Fruit fly (Drosophila melanogaster) whole organism, prepupa: ENCODE data around the gene CG5104.

Experiments
- CG11294 ChIP-seq: fragments of 200-800 bp; sonication (Bioruptor generic); IDR thresholded peaks from 2 replicates; pipeline ENCODE4 v1.3.6; 2022; ENCODE audit warnings: missing biosample characterization, missing genetic modification characterization
- CG15336 ChIP-seq: fragments of 200-800 bp; sonication (Bioruptor generic); IDR thresholded peaks from 2 replicates; pipeline ENCODE4 v1.3.6; 2022; ENCODE audit warnings: missing biosample characterization, missing genetic modification characterization
- CG3032 ChIP-seq: fragments of 200-800 bp; optimal IDR thresholded peaks from 2 replicates; lab custom pipeline; 2019; ENCODE audit warnings: missing biosample characterization, mild to moderate bottlenecking, missing genetic modification characterization, moderate library complexity
- CG32006 ChIP-seq: fragments of 200-800 bp; sonication (Bioruptor generic); optimal IDR thresholded peaks from 3 replicates; lab custom pipeline; 2017; ENCODE audit warnings: missing biosample characterization, mild to moderate bottlenecking, missing genetic modification characterization
- CG6854 ChIP-seq: fragments of 200-800 bp; sonication (Bioruptor generic); optimal IDR thresholded peaks from 2 replicates; lab custom pipeline; 2017; ENCODE audit warnings: missing biosample characterization, mild to moderate bottlenecking, missing genetic modification characterization
- Eip93F ChIP-seq: fragments of 200-800 bp; sonication (Bioruptor generic); optimal IDR thresholded peaks from 2 replicates; lab custom pipeline; 2016; ENCODE audit warnings: missing biosample characterization, mild to moderate bottlenecking, missing genetic modification characterization
- dac ChIP-seq: fragments of 200-800 bp; sonication (Bioruptor generic); optimal IDR thresholded peaks from 2 replicates; lab custom pipeline; 2017; ENCODE audit warnings: missing biosample characterization, mild to moderate bottlenecking, missing genetic modification characterization
- topi ChIP-seq: fragments of 200-800 bp; sonication (Bioruptor generic); optimal IDR thresholded peaks from 3 replicates; lab custom pipeline; 2016; ENCODE audit warnings: missing biosample characterization, missing genetic modification characterization

dm6 chr3L:20511499-20512108 lies 9.2 kb upstream of the CG5104 start:
- no peak for TF ChIP-seq CG11294 (GFP tag; lab: Robert Waterston, UW)
- no peak for TF ChIP-seq Eip93F (GFP tag; lab: Kevin White, UChicago)
- no peak for TF ChIP-seq topi (GFP tag; lab: Kevin White, UChicago)
- TF ChIP-seq CG15336: no peak
- no peak for TF ChIP-seq CG6854 (GFP tag; lab: Kevin White, UChicago)
- no peak for TF ChIP-seq dac (GFP tag; lab: Kevin White, UChicago)
- no peak for TF ChIP-seq CG3032 (tag; lab: Kevin White, UChicago)
- TF ChIP-seq CG32006 (GFP tag; lab: Kevin White, UChicago): no peak
